Fruit fly (Drosophila melanogaster): ENCODE results near the gene osp.

The osp gene

DNA sequence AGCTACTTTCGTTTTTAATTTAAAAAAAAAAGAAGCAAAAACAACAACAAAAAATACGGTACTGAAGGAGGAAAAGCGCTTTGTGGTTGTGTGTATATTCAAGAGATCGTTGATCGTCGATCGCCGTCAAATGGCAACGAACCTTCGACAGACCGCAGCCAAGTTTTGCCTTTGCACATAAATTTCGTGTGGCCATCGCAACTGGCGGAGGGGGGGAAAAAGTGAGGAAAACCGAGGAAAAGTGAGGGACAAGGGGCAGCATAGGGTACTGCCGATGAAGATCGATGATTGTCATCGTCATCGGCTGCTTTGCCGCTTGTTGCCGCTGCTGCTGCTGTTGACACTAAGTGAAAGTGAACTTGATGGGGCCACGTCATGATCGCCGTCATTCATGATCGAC is 34.2 kb downstream of the osp start:
- no peak for TF ChIP-seq noc (tag; optimal IDR thresholded peaks at IDR 0.05)

- TF ChIP-seq noc (tag; optimal IDR thresholded peaks at IDR 0.05), result no peak
Measured at dm6 chr2L:14653429-14653828, 35.7 kb downstream of the osp start.

DNA sequence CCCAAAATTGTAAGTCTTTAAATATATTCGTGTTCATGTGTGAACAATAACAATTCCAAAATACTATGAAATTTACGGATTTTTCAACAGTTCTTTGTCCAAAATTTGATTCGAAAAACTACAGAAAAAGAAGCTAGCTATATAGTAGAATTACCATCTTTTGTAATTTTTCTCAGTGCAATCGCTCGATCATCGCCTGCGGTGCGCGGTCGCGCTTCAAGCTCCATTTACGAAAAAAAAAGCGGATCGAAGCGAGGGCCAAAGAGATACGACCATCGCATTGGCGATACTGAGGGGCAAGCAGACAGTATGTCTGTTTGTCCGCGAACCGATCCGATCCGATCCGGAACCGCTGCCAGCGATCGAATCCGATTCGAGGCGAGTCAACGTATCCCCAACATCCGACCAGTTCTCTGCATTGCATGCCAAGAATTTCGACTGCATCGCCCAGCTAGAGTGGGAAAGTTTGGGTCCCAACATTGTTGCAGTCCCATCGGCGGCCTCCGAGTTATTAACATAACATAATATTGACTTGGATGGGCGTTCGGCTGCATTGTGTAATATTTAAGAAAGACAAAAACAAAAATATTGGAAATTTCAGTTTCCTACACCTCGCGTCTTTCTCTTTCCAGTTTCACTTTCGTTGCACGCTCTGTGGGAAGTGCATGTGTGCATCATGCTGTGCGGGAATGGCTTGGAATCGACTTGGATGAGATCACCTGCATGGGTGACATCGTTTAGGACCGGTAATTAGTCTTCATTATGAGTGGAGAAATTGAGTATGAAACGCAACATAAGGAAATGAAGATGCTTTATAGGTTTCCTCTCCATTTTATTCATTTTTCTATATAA is 37.2 kb downstream of the osp start:
- no peak for TF ChIP-seq noc (tag; optimal IDR thresholded peaks at IDR 0.05)

dm6 chr2L:14642090-14642632 is 47.0 kb downstream of the osp start:
- TF ChIP-seq noc (tag; optimal IDR thresholded peaks at IDR 0.05), result no peak

DNA sequence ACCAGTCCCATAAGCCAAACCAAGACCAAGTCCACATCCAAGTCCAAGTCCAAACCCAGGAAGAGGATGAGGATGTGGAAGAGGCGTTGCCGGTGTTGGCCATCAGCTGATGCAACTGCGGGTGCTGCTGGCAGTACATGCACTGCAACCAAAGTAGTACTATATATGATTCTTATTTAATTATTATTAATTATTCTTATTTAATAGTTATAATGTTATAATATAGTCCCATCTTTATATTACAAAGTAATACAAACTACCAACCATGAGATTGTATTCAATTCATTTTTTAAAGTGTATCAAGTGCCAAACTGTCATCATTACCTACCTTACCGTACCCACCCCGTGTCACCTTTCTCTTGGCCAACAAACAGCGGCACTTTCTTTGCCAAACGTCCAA is 54.2 kb downstream of the osp start:
- no peak for TF ChIP-seq noc (tag; optimal IDR thresholded peaks at IDR 0.05)

dm6 chr2L:14632799-14633198 is 56.3 kb downstream of the osp start:
- no peak for TF ChIP-seq noc (tag; optimal IDR thresholded peaks at IDR 0.05)

- no peak for TF ChIP-seq noc (tag; optimal IDR thresholded peaks at IDR 0.05)
Measured at dm6 chr2L:14630988-14631723, 58.0 kb downstream of the osp start.

DNA sequence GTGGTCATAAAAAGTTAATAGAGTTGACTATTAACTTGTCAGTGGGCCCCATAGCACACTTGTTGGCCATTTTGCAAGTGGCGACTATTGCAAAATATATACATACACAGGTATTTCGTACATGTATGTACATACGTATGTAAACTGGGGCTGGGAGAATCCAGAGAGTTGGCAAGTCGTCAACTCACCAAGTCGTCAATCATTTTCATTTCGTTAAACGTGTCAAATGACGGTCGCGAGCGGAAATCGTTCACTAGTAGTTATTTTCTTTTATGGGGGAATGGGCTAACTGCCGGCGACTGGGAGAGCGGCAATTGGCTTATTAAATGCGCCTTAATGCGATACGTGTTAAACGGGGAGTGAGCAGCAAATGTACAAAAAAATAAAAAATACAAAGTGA is 60.4 kb downstream of the osp start:
- TF ChIP-seq noc (tag; optimal IDR thresholded peaks at IDR 0.05), result no peak

- no peak for TF ChIP-seq noc (tag; optimal IDR thresholded peaks at IDR 0.05)
Measured at dm6 chr2L:14627129-14627528, 62.0 kb downstream of the osp start.

dm6 chr2L:14624614-14625013 is 64.5 kb downstream of the osp start:
- no peak for TF ChIP-seq noc (tag; optimal IDR thresholded peaks at IDR 0.05)

DNA sequence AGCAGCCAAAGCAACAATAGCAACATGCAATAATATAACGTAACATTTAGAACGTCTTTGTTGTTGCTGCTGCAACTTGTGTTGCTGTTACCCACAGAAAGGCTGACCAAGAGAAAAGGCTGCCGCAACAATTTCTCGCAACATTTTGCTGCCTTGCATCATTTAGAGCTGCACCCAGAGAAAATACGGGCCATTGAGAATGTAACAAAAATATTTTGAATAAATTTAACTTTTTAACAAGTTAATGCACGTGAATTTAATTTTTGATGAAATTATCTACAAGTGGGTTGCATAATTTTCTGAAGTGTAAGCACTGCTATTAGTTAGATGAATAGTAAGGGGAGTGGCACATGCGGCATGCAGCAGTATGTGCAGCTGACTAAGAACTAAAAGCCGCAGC is 65.3 kb downstream of the osp start:
- TF ChIP-seq noc (tag; optimal IDR thresholded peaks at IDR 0.05), result no peak

- no peak for TF ChIP-seq noc (tag; optimal IDR thresholded peaks at IDR 0.05)
Measured at dm6 chr2L:14622182-14622581, 67.0 kb downstream of the osp start.

DNA sequence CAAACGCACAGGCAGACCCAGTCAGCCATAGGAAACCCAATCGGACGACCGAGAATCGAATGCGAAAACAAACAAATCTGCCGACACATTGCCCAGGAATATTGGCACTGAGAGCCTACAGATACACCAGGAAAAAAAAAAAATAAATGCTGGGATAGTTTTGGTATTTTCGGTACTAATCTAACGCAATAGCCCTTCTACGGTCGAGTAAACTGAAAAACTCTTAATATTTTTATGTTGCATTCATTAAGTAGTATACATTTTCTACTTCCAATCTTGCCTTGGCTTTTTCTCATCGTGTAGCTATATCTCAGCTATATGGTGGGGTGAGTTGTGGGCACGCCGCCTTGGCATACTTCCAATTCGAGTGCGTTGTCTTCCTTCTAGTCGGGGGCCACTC is 69.5 kb downstream of the osp start:
- no peak for TF ChIP-seq noc (tag; optimal IDR thresholded peaks at IDR 0.05)

dm6 chr2L:14615749-14616348 is 73.3 kb downstream of the osp start:
- TF ChIP-seq noc (tag; optimal IDR thresholded peaks at IDR 0.05), result peak; percentile 40

DNA sequence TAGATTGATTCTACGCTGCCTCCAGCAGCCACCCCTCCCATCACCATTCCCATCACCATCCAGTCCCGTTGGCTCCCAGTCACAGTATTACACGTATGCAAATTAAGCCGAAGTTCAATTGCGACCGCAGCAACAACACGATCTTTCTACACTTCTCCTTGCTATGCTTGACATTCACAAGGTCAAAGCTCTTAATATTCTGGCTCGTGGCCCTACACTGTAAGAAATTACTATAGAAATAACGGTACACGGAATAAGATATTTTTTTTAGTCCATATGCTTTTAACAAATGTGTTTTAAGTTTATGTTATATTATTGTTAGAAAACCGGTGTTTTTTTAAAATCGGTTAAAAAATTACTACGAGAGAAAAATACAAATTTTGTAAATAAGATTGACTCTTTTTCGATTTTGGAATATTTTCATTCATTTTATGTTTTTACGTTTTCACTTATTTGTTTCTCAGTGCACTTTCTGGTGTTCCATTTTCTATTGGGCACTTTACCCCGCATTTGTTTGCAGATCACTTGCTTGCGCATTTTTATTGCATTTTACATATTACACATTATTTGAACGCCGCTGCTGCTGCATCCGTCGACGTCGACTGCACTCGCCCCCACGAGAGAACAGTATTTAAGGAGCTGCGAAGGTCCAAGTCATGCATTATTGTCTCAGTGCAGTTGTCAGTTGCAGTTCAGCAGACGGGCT is 74.1 kb downstream of the osp start, which contains the start of the genes Adh and Adhr:
Adh (plus strand) TSS at position 656 of the 706 bp plus-strand sequence.
Adhr (plus strand) TSS at position 656 of the 706 bp plus-strand sequence.
- TF ChIP-seq noc (tag; optimal IDR thresholded peaks at IDR 0.05), result peak; percentile 92

DNA sequence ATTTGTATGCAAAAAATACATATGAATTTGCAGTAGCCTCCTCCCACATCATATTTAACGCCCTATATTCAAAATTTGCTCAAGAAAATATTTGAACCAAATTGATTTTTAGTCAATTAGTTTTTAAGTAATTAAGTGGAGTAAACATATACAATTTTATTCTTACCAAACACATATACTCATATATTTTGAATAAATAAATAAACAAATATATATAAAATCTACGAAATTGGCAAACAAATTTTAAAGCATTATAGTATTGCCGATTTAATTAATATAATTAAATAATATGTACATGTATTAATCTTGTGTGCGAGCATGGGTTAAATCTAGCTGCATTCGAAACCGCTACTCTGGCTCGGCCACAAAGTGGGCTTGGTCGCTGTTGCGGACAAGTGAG is 74.7 kb downstream of the osp start:
- TF ChIP-seq noc (tag; optimal IDR thresholded peaks at IDR 0.05), result peak; percentile 12

Data from whole organism, larva.